Fruit fly (Drosophila melanogaster): Measurements from ENCODE around the gene ema.

ema gene

dm6 chr3R:16431707-16432106, 9.8 kb downstream of the ema start (continued):
- TF ChIP-seq CG6792 (GFP tag; optimal IDR thresholded peaks at IDR 0.05) (peak; percentile 7), CG7368 (GFP tag; optimal IDR thresholded peaks at IDR 0.05) (no peak), Ets21C (GFP tag; optimal IDR thresholded peaks at IDR 0.05) (no peak), lz (GFP tag; optimal IDR thresholded peaks at IDR 0.05) (peak; percentile 22), Sox15 (GFP tag; optimal IDR thresholded peaks at IDR 0.05) (no peak), CG10631 (GFP tag; optimal IDR thresholded peaks at IDR 0.05) (no peak), Hr39 (GFP tag; optimal IDR thresholded peaks at IDR 0.05) (peak; percentile 31), net (GFP tag; optimal IDR thresholded peaks at IDR 0.05) (no peak), vri (GFP tag; optimal IDR thresholded peaks at IDR 0.05) (no peak), CG8632 (GFP tag; optimal IDR thresholded peaks at IDR 0.05) (no peak), dsx (GFP tag; optimal IDR thresholded peaks at IDR 0.05; ENCODE audit: poor library complexity, severe bottlenecking) (peak; percentile 99), CG6854 (GFP tag; optimal IDR thresholded peaks at IDR 0.05) (no peak), CG8319 (GFP tag; optimal IDR thresholded peaks at IDR 0.05) (no peak), Eip78C (GFP tag) (peak; percentile 68), Lpt (GFP tag; optimal IDR thresholded peaks at IDR 0.05) (no peak), esn (GFP tag; optimal IDR thresholded peaks at IDR 0.05) (no peak), Gug (GFP tag; IDR thresholded peaks at IDR 0.05) (no peak), cyc (GFP tag; optimal IDR thresholded peaks at IDR 0.05) (peak; percentile 35), pdm3 (GFP tag; optimal IDR thresholded peaks at IDR 0.05) (no peak), CG15336 (GFP tag; IDR thresholded peaks at IDR 0.05) (0 out of 2 replicates have a peak, but pooled peaks have one; percentile 12), Sox14 (GFP tag; optimal IDR thresholded peaks at IDR 0.05) (peak; percentile 17), CG3919 (GFP tag; optimal IDR thresholded peaks at IDR 0.05) (peak; percentile 37), CG9139 (GFP tag; optimal IDR thresholded peaks at IDR 0.05) (no peak), CG11294 (GFP tag; IDR thresholded peaks at IDR 0.05) (no peak), ss (GFP tag; optimal IDR thresholded peaks at IDR 0.05) (no peak)

- TF ChIP-seq CG7368 (GFP tag; optimal IDR thresholded peaks at IDR 0.05) = no peak
- TF ChIP-seq CG6792 (GFP tag; optimal IDR thresholded peaks at IDR 0.05) = no peak
- TF ChIP-seq Sox14 (GFP tag; optimal IDR thresholded peaks at IDR 0.05) = no peak
- TF ChIP-seq dac (GFP tag; optimal IDR thresholded peaks at IDR 0.05) = no peak
- TF ChIP-seq CG8632 (GFP tag; optimal IDR thresholded peaks at IDR 0.05) = no peak
- no peak for TF ChIP-seq salr (GFP tag; optimal IDR thresholded peaks at IDR 0.05)
- TF ChIP-seq CG15336 (GFP tag; IDR thresholded peaks at IDR 0.05) = no peak
- TF ChIP-seq CG1621 (tag; optimal IDR thresholded peaks at IDR 0.05) = no peak
- no peak for TF ChIP-seq CG10631 (GFP tag; optimal IDR thresholded peaks at IDR 0.05)
- no peak for TF ChIP-seq pdm3 (GFP tag; optimal IDR thresholded peaks at IDR 0.05)
- no peak for TF ChIP-seq Smox (GFP tag; optimal IDR thresholded peaks at IDR 0.05)
Observed at dm6 chr3R:16430381-16430780, 11.1 kb downstream of the ema start, which contains the start of gene CG31279. Gene CG31279 (plus strand): TSS chr3R:16430681.

dm6 chr3R:16427520-16427919, 13.9 kb downstream of the ema start:
- TF ChIP-seq Ets96B (tag; optimal IDR thresholded peaks at IDR 0.05) = no peak
- TF ChIP-seq CG1621 (tag; optimal IDR thresholded peaks at IDR 0.05) = no peak
- no peak for TF ChIP-seq lz (GFP tag; optimal IDR thresholded peaks at IDR 0.05)
- no peak for TF ChIP-seq salr (GFP tag; optimal IDR thresholded peaks at IDR 0.05)
- TF ChIP-seq fkh (GFP tag; optimal IDR thresholded peaks at IDR 0.05) = no peak
- TF ChIP-seq CG3032 (tag; optimal IDR thresholded peaks at IDR 0.05) = no peak
- no peak for TF ChIP-seq Eip93F (GFP tag; optimal IDR thresholded peaks at IDR 0.05)
- no peak for TF ChIP-seq svp (GFP tag)
- no peak for TF ChIP-seq CG4318 (GFP tag; optimal IDR thresholded peaks at IDR 0.05)
- TF ChIP-seq Met (GFP tag; optimal IDR thresholded peaks at IDR 0.05) = no peak
- TF ChIP-seq CG6163 (GFP tag; IDR thresholded peaks at IDR 0.05) = no peak
- TF ChIP-seq CG9139 (GFP tag; optimal IDR thresholded peaks at IDR 0.05) = no peak
- no peak for TF ChIP-seq spab (GFP tag; optimal IDR thresholded peaks at IDR 0.05)
- no peak for TF ChIP-seq dac (GFP tag; optimal IDR thresholded peaks at IDR 0.05)
- no peak for TF ChIP-seq Blimp-1 (GFP tag; optimal IDR thresholded peaks at IDR 0.05)
- no peak for TF ChIP-seq Smox (GFP tag; optimal IDR thresholded peaks at IDR 0.05)
- no peak for TF ChIP-seq CG34406 (GFP tag; optimal IDR thresholded peaks at IDR 0.05)
- TF ChIP-seq Eip78C (GFP tag) = no peak

Data from whole organism, prepupa.